Fruit fly (Drosophila melanogaster) whole organism, adult: ENCODE measurements around the gene CG3638.

Source experiments
- CG11617 ChIP-seq: fragments of 200-800 bp; sonication (Bioruptor generic); optimal IDR thresholded peaks from 2 replicates; lab custom pipeline; 2017; ENCODE audit warnings: mild to moderate bottlenecking, missing biosample characterization, missing genetic modification reagents, missing genetic modification characterization
- CG12768 ChIP-seq: fragments of 200-800 bp; sonication (Bioruptor generic); optimal IDR thresholded peaks from 2 replicates; lab custom pipeline; 2017; ENCODE audit warnings: missing biosample characterization, missing genetic modification characterization, mild to moderate bottlenecking, moderate library complexity, missing genetic modification reagents
- CG14711 ChIP-seq: fragments of 200-800 bp; sonication (Bioruptor generic); optimal IDR thresholded peaks from 2 replicates; lab custom pipeline; 2018; ENCODE audit warnings: missing biosample characterization, mild to moderate bottlenecking, missing genetic modification characterization, moderate library complexity
- CG1620 ChIP-seq: fragments of 200-800 bp; sonication (Bioruptor generic); optimal IDR thresholded peaks from 2 replicates; lab custom pipeline; 2016; ENCODE audit warnings: missing biosample characterization, missing genetic modification characterization
- CG33017 ChIP-seq: fragments of 200-800 bp; sonication (Bioruptor generic); optimal IDR thresholded peaks from 2 replicates; lab custom pipeline; 2018; ENCODE audit warnings: missing biosample characterization, mild to moderate bottlenecking, missing genetic modification characterization, moderate library complexity
- CG5204 ChIP-seq: fragments of 200-800 bp; sonication (Bioruptor generic); optimal IDR thresholded peaks from 2 replicates; lab custom pipeline; 2016; ENCODE audit warnings: missing biosample characterization, missing genetic modification characterization
- CG7045 ChIP-seq: fragments of 200-800 bp; sonication (Bioruptor generic); optimal IDR thresholded peaks from 2 replicates; lab custom pipeline; 2017; ENCODE audit warnings: missing biosample characterization, mild to moderate bottlenecking, missing genetic modification characterization
- CG7101 ChIP-seq: fragments of 200-800 bp; sonication (Bioruptor generic); optimal IDR thresholded peaks from 2 replicates; lab custom pipeline; 2018; ENCODE audit warnings: missing biosample characterization, mild to moderate bottlenecking, missing genetic modification characterization, moderate library complexity
- Clk ChIP-seq: fragments of 200-800 bp; sonication (Bioruptor generic); optimal IDR thresholded peaks from 2 replicates; lab custom pipeline; 2017; ENCODE audit warnings: missing biosample characterization, missing genetic modification characterization
- Crg-1 ChIP-seq: fragments of 200-800 bp; sonication (Bioruptor generic); optimal IDR thresholded peaks from 2 replicates; lab custom pipeline; 2016; ENCODE audit warnings: missing biosample characterization, missing genetic modification characterization
- Hr96 ChIP-seq: fragments of 200-800 bp; sonication (Bioruptor generic); optimal IDR thresholded peaks from 2 replicates; lab custom pipeline; 2016; ENCODE audit warnings: missing biosample characterization, missing genetic modification characterization
- Mnt ChIP-seq: fragments of 200-800 bp; sonication (Bioruptor generic); optimal IDR thresholded peaks from 2 replicates; lab custom pipeline; 2016; ENCODE audit warnings: missing biosample characterization, mild to moderate bottlenecking, missing genetic modification characterization
- bab1 ChIP-seq: fragments of 200-800 bp; sonication (Bioruptor generic); optimal IDR thresholded peaks from 3 replicates; lab custom pipeline; 2019; ENCODE audit warnings: missing biosample characterization, mild to moderate bottlenecking, missing genetic modification characterization, moderate library complexity
- cic ChIP-seq: fragments of 200-800 bp; sonication (Bioruptor generic); optimal IDR thresholded peaks from 2 replicates; lab custom pipeline; 2017; ENCODE audit warnings: missing biosample characterization, mild to moderate bottlenecking, missing genetic modification characterization, moderate library complexity
- cnc ChIP-seq, 2 experiments: fragments of >200 bp; optimal IDR thresholded peaks; 2 replicates each; lab custom pipeline; 2017
- kay ChIP-seq: fragments of 200-800 bp; sonication (Bioruptor generic); peaks from one replicate; lab custom pipeline; 2016; ENCODE audit warnings: missing biosample characterization, missing genetic modification characterization, borderline replicate concordance
- ovo ChIP-seq: fragments of 200-800 bp; sonication (Bioruptor generic); optimal IDR thresholded peaks from 2 replicates; lab custom pipeline; 2016; ENCODE audit warnings: missing biosample characterization, missing genetic modification characterization
- pad ChIP-seq: fragments of 200-800 bp; sonication (Bioruptor generic); optimal IDR thresholded peaks from 3 replicates; lab custom pipeline; 2017; ENCODE audit warnings: missing biosample characterization, missing genetic modification characterization, mild to moderate bottlenecking, moderate library complexity, missing genetic modification reagents
- tj ChIP-seq: fragments of 200-800 bp; sonication (Bioruptor generic); optimal IDR thresholded peaks from 3 replicates; lab custom pipeline; 2017; ENCODE audit warnings: missing biosample characterization, mild to moderate bottlenecking, missing genetic modification characterization, moderate library complexity
- toe ChIP-seq: fragments of 200-800 bp; sonication (Bioruptor generic); optimal IDR thresholded peaks from 2 replicates; lab custom pipeline; 2016; ENCODE audit warnings: missing biosample characterization, missing genetic modification characterization

The CG3638 gene

DNA sequence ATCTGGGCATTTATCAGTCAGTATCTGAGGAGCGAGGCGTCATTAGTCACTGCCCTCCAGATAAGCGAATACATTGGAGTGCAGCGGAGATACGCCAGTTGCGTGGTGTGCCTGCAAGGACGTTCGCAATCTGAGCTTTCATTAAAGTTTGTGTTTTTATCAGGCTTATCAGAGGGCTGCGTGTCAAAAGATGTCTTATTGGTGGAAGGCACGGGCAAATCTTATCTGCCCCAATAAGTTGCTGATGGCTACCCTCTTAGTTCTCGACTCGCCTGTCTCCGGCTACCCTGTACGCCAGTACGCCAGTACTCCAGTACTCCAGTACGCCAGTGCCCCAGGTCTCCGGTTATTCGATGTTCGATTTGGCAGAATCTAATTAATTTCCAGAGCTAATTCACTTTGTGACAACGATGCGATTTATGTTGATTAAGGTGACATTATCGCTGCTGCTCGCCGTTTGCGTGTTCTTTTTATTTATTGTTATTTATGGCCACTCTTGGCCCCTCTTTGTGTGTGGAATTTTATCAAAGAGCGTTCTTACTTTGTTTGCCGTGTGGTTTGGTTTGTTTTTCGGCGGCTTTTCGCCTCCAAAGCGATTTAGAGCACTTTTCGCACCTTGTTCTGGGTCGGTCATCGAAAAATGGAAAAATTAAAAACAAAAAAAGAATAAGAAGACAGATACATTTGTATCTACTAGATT, 20.4 kb upstream of the CG3638 start:
- TF ChIP-seq CG11617 (GFP tag; lab: Kevin White, UChicago) (no peak), Clk (GFP tag; lab: Kevin White, UChicago) (no peak), Mnt (GFP tag; lab: Kevin White, UChicago) (no peak), CG12768 (no peak), CG1620 (GFP tag; lab: Kevin White, UChicago) (no peak), CG14711 (tag; lab: Kevin White, UChicago) (no peak), CG7101 (tag; lab: Kevin White, UChicago) (no peak), CG33017 (no peak), cnc (optimal IDR thresholded peaks at IDR 0.05; lab: Kevin White, UChicago) (no peak), Crg-1 (GFP tag; lab: Kevin White, UChicago) (no peak), Hr96 (GFP tag; lab: Kevin White, UChicago) (no peak), ovo (GFP tag; lab: Kevin White, UChicago) (no peak), bab1 (no peak), tj (GFP tag; lab: Kevin White, UChicago) (no peak)

- TF ChIP-seq CG1620 (GFP tag; lab: Kevin White, UChicago) (no peak), tj (GFP tag; lab: Kevin White, UChicago) (no peak), pad (no peak), cnc (optimal IDR thresholded peaks at IDR 0.05; lab: Kevin White, UChicago) (no peak), cic (no peak), CG7101 (tag; lab: Kevin White, UChicago) (no peak), toe (GFP tag; lab: Kevin White, UChicago) (no peak), Hr96 (GFP tag; lab: Kevin White, UChicago) (no peak), Mnt (GFP tag; lab: Kevin White, UChicago) (no peak), Clk (GFP tag; lab: Kevin White, UChicago) (no peak), CG11617 (GFP tag; lab: Kevin White, UChicago) (no peak), Crg-1 (GFP tag; lab: Kevin White, UChicago) (no peak), ovo (GFP tag; lab: Kevin White, UChicago) (no peak), bab1 (no peak), CG12768 (no peak), CG14711 (tag; lab: Kevin White, UChicago) (no peak), CG33017 (no peak), CG7045 (GFP tag; lab: Kevin White, UChicago) (no peak), kay (GFP tag; lab: Kevin White, UChicago) (no peak), CG5204 (GFP tag; lab: Kevin White, UChicago) (no peak)
Measured at dm6 chrX:1256131-1256530, 19.6 kb upstream of the CG3638 start.

- TF ChIP-seq tj (GFP tag; lab: Kevin White, UChicago) (no peak), ovo (GFP tag; lab: Kevin White, UChicago) (no peak), CG7101 (tag; lab: Kevin White, UChicago) (no peak), CG7045 (GFP tag; lab: Kevin White, UChicago) (no peak), bab1 (no peak), CG33017 (no peak), Clk (GFP tag; lab: Kevin White, UChicago) (no peak), Mnt (GFP tag; lab: Kevin White, UChicago) (no peak), CG1620 (GFP tag; lab: Kevin White, UChicago) (no peak), cnc (optimal IDR thresholded peaks at IDR 0.05; lab: Kevin White, UChicago) (no peak), cic (no peak), CG12768 (no peak), CG14711 (tag; lab: Kevin White, UChicago) (no peak), CG5204 (GFP tag; lab: Kevin White, UChicago) (no peak), pad (no peak), toe (GFP tag; lab: Kevin White, UChicago) (no peak), CG11617 (GFP tag; lab: Kevin White, UChicago) (no peak), kay (GFP tag; lab: Kevin White, UChicago) (no peak), Hr96 (GFP tag; lab: Kevin White, UChicago) (no peak)
Measured at dm6 chrX:1252961-1253360, 16.5 kb upstream of the CG3638 start.

DNA sequence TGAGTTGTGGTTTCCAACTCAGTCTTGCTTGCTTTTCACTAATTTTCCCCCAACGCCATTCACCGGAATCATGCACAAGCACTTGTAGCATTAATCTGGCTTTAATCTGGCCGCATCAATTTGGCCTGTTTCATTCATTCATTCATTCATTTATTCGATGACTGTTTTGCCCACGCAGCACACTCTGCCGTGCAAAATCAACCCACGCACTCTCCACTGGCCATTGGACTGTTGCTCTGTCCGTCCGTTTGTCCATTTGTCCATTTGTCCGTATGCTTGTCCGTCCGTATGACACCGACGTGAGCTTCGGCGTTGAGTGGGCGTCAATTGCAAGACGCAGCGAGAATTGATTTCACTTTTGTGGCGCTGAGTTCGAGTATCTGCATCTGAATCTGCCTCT, 13.6 kb upstream of the CG3638 start:
- no peak for TF ChIP-seq bab1
- no peak for TF ChIP-seq cic
- TF ChIP-seq cnc (optimal IDR thresholded peaks at IDR 0.05; lab: Kevin White, UChicago): no peak
- no peak for TF ChIP-seq CG7045 (GFP tag; lab: Kevin White, UChicago)
- no peak for TF ChIP-seq Mnt (GFP tag; lab: Kevin White, UChicago)
- no peak for TF ChIP-seq CG14711 (tag; lab: Kevin White, UChicago)
- TF ChIP-seq CG5204 (GFP tag; lab: Kevin White, UChicago): no peak
- TF ChIP-seq tj (GFP tag; lab: Kevin White, UChicago): no peak
- TF ChIP-seq Crg-1 (GFP tag; lab: Kevin White, UChicago): no peak
- no peak for TF ChIP-seq CG12768
- no peak for TF ChIP-seq Clk (GFP tag; lab: Kevin White, UChicago)
- no peak for TF ChIP-seq Hr96 (GFP tag; lab: Kevin White, UChicago)
- TF ChIP-seq ovo (GFP tag; lab: Kevin White, UChicago): no peak
- no peak for TF ChIP-seq CG33017
- TF ChIP-seq CG7101 (tag; lab: Kevin White, UChicago): no peak
- TF ChIP-seq pad: no peak

DNA sequence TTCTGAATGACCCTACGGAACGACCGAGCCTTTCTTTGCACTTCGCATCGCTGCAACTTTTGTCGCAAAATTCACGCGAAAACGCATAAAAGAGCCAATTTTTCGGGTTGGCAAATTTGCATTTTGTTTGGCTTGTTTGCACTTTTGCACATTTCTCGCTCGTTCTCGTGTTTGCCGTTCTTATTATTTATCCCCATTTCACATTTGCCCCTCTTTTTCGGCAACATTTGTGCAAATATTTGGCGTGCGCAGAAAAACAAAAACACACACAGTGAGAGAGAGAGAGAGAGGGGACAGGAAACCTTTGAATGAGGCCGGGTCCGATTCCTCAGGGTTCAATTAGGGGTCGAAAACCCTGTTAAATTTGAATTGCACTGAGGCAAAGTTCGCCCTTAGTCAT, 13.1 kb upstream of the CG3638 start:
- TF ChIP-seq pad: no peak
- TF ChIP-seq CG7101 (tag; lab: Kevin White, UChicago): no peak
- no peak for TF ChIP-seq Mnt (GFP tag; lab: Kevin White, UChicago)
- TF ChIP-seq Crg-1 (GFP tag; lab: Kevin White, UChicago): no peak
- no peak for TF ChIP-seq tj (GFP tag; lab: Kevin White, UChicago)
- no peak for TF ChIP-seq bab1
- TF ChIP-seq cnc (optimal IDR thresholded peaks at IDR 0.05; lab: Kevin White, UChicago): no peak
- no peak for TF ChIP-seq kay (GFP tag; lab: Kevin White, UChicago)
- no peak for TF ChIP-seq CG11617 (GFP tag; lab: Kevin White, UChicago)
- no peak for TF ChIP-seq CG33017
- no peak for TF ChIP-seq CG5204 (GFP tag; lab: Kevin White, UChicago)
- no peak for TF ChIP-seq CG12768
- TF ChIP-seq Clk (GFP tag; lab: Kevin White, UChicago): no peak
- TF ChIP-seq CG14711 (tag; lab: Kevin White, UChicago): no peak
- no peak for TF ChIP-seq toe (GFP tag; lab: Kevin White, UChicago)
- TF ChIP-seq CG1620 (GFP tag; lab: Kevin White, UChicago): no peak
